Worm (Caenorhabditis elegans): Measurements from ENCODE around the gene R05D3.9.

The R05D3.9 gene

ce11 chrIII:8375000-8375399 is 6.5 kb upstream of the R05D3.9 start, which contains the start of gene met-2:
Gene met-2, plus strand, starts transcription at chrIII:8375300.
- TF ChIP-seq klf-2 (GFP tag; conservative IDR thresholded peaks at IDR 0.05) (no peak), T22C8.4 (GFP tag; IDR thresholded peaks at IDR 0.05) (no peak), ztf-23 (GFP tag; IDR thresholded peaks at IDR 0.05) (no peak), ref-1 (GFP tag; conservative IDR thresholded peaks at IDR 0.05) (no peak), ztf-29 (GFP tag; IDR thresholded peaks at IDR 0.05) (no peak), flt-1 (GFP tag; IDR thresholded peaks at IDR 0.05) (no peak), tab-1 (GFP tag; IDR thresholded peaks at IDR 0.05) (no peak), med-1 (GFP tag; optimal IDR thresholded peaks at IDR 0.05; ENCODE audit: insufficient read depth) (no peak), cog-1 (tag; optimal IDR thresholded peaks at IDR 0.05) (no peak)

- no peak for TF ChIP-seq ref-1 (GFP tag; conservative IDR thresholded peaks at IDR 0.05)
- no peak for TF ChIP-seq ztf-23 (GFP tag; IDR thresholded peaks at IDR 0.05)
- no peak for TF ChIP-seq flt-1 (GFP tag; IDR thresholded peaks at IDR 0.05)
- TF ChIP-seq ztf-29 (GFP tag; IDR thresholded peaks at IDR 0.05), result no peak
- no peak for TF ChIP-seq klf-2 (GFP tag; conservative IDR thresholded peaks at IDR 0.05)
- no peak for TF ChIP-seq med-1 (GFP tag; optimal IDR thresholded peaks at IDR 0.05; ENCODE audit: insufficient read depth)
- TF ChIP-seq T22C8.4 (GFP tag; IDR thresholded peaks at IDR 0.05), result no peak
- no peak for TF ChIP-seq tab-1 (GFP tag; IDR thresholded peaks at IDR 0.05)
Measured at ce11 chrIII:8371595-8372305, 3.2 kb upstream of the R05D3.9 start, which contains the start of gene lmbr-1. Gene lmbr-1, plus strand, starts transcription at chrIII:8372255.

- no peak for TF ChIP-seq flt-1 (GFP tag; IDR thresholded peaks at IDR 0.05)
- no peak for TF ChIP-seq cog-1 (tag; optimal IDR thresholded peaks at IDR 0.05)
Measured at ce11 chrIII:8370846-8371257, 2.3 kb upstream of the R05D3.9 start.

ce11 chrIII:8370188-8370587 is 1.7 kb upstream of the R05D3.9 start:
- no peak for TF ChIP-seq ztf-23 (GFP tag; IDR thresholded peaks at IDR 0.05)
- no peak for TF ChIP-seq T22C8.4 (GFP tag; IDR thresholded peaks at IDR 0.05)
- TF ChIP-seq klf-2 (GFP tag; conservative IDR thresholded peaks at IDR 0.05), result no peak

ce11 chrIII:8369172-8369571 is 653 bp upstream of the R05D3.9 start:
- TF ChIP-seq T22C8.4 (GFP tag; IDR thresholded peaks at IDR 0.05) (no peak), cog-1 (tag; optimal IDR thresholded peaks at IDR 0.05) (no peak)

- TF ChIP-seq ref-1 (GFP tag; conservative IDR thresholded peaks at IDR 0.05) (no peak), cog-1 (tag; optimal IDR thresholded peaks at IDR 0.05) (no peak), T22C8.4 (GFP tag; IDR thresholded peaks at IDR 0.05) (no peak), flt-1 (GFP tag; IDR thresholded peaks at IDR 0.05) (no peak), tab-1 (GFP tag; IDR thresholded peaks at IDR 0.05) (no peak), klf-2 (GFP tag; conservative IDR thresholded peaks at IDR 0.05) (no peak), med-1 (GFP tag; optimal IDR thresholded peaks at IDR 0.05; ENCODE audit: insufficient read depth) (no peak), ztf-29 (GFP tag; IDR thresholded peaks at IDR 0.05) (no peak), ztf-23 (GFP tag; IDR thresholded peaks at IDR 0.05) (no peak)
Measured at ce11 chrIII:8363253-8364061, 5.1 kb downstream of the R05D3.9 start, which contains the start of gene R05D3.3. Gene R05D3.3, plus strand, starts transcription at chrIII:8364011.

- TF ChIP-seq ref-1 (GFP tag; conservative IDR thresholded peaks at IDR 0.05), result no peak
- TF ChIP-seq ztf-29 (GFP tag; IDR thresholded peaks at IDR 0.05), result no peak
- peak; percentile 9 for TF ChIP-seq cog-1 (tag; optimal IDR thresholded peaks at IDR 0.05)
- TF ChIP-seq klf-2 (GFP tag; conservative IDR thresholded peaks at IDR 0.05), result no peak
- TF ChIP-seq tab-1 (GFP tag; IDR thresholded peaks at IDR 0.05), result no peak
- no peak for TF ChIP-seq ztf-23 (GFP tag; IDR thresholded peaks at IDR 0.05)
- no peak for TF ChIP-seq flt-1 (GFP tag; IDR thresholded peaks at IDR 0.05)
Measured at ce11 chrIII:8358213-8358672, 10.3 kb downstream of the R05D3.9 start, which contains the start of the genes R05D3.8 and rfp-1. Gene R05D3.8, minus strand, starts transcription at chrIII:8358327. Gene rfp-1, plus strand, starts transcription at chrIII:8358622.

- TF ChIP-seq ztf-23 (GFP tag; IDR thresholded peaks at IDR 0.05) (no peak), med-1 (GFP tag; optimal IDR thresholded peaks at IDR 0.05; ENCODE audit: insufficient read depth) (no peak), tab-1 (GFP tag; IDR thresholded peaks at IDR 0.05) (no peak), flt-1 (GFP tag; IDR thresholded peaks at IDR 0.05) (peak; percentile 68), klf-2 (GFP tag; conservative IDR thresholded peaks at IDR 0.05) (no peak), ref-1 (GFP tag; conservative IDR thresholded peaks at IDR 0.05) (no peak), T22C8.4 (GFP tag; IDR thresholded peaks at IDR 0.05) (no peak), cog-1 (tag; optimal IDR thresholded peaks at IDR 0.05) (peak; percentile 67), ztf-29 (GFP tag; IDR thresholded peaks at IDR 0.05) (peak; percentile 27; the same call in 1 of the 2 replicates)
Measured at ce11 chrIII:8356407-8356881, 12.1 kb downstream of the R05D3.9 start.

ce11 chrIII:8355462-8355815 is 13.1 kb downstream of the R05D3.9 start:
- TF ChIP-seq ztf-29 (GFP tag; IDR thresholded peaks at IDR 0.05) (no peak), T22C8.4 (GFP tag; IDR thresholded peaks at IDR 0.05) (no peak), flt-1 (GFP tag; IDR thresholded peaks at IDR 0.05) (no peak), ref-1 (GFP tag; conservative IDR thresholded peaks at IDR 0.05) (no peak), med-1 (GFP tag; optimal IDR thresholded peaks at IDR 0.05; ENCODE audit: insufficient read depth) (no peak), tab-1 (GFP tag; IDR thresholded peaks at IDR 0.05) (no peak), klf-2 (GFP tag; conservative IDR thresholded peaks at IDR 0.05) (no peak), ztf-23 (GFP tag; IDR thresholded peaks at IDR 0.05) (no peak), cog-1 (tag; optimal IDR thresholded peaks at IDR 0.05) (no peak)

Measured in whole organism, midembryonic.